Worm (Caenorhabditis elegans) whole organism, midembryonic: ENCODE results near the gene K08D8.6.

Source experiments
- T22C8.4 ChIP-seq: fragments of 200-800 bp; sonication (Bioruptor generic); IDR thresholded peaks from 2 replicates; pipeline ENCODE4 v1.3.6; 2022; ENCODE audit warnings: missing genetic modification characterization, missing compliant biosample characterization
- flt-1 ChIP-seq: fragments of 200-800 bp; sonication (Bioruptor generic); IDR thresholded peaks from 2 replicates; pipeline ENCODE4 v1.3.6; 2022; ENCODE audit warnings: missing genetic modification characterization, missing compliant biosample characterization
- klf-2 ChIP-seq: fragments of 200-800 bp; sonication (Bioruptor generic); conservative IDR thresholded peaks from 2 replicates; pipeline ENCODE4 v1.3.6; 2022; ENCODE audit warnings: missing genetic modification reagents, missing genetic modification characterization, missing compliant biosample characterization
- med-1 ChIP-seq: sonication (generic microtip); optimal IDR thresholded peaks from 2 replicates; lab custom pipeline; 2017; ENCODE audit warnings: missing genetic modification characterization, mild to moderate bottlenecking, missing compliant biosample characterization, antibody characterized with exemption, missing genetic modification reagents; ENCODE audit not compliant: insufficient read depth
- ref-1 ChIP-seq: fragments of 200-800 bp; sonication (Bioruptor generic); conservative IDR thresholded peaks from 2 replicates; pipeline ENCODE4 v1.3.6; 2022; ENCODE audit warnings: missing genetic modification reagents, missing genetic modification characterization, missing compliant biosample characterization
- ztf-23 ChIP-seq: fragments of 200-800 bp; sonication (Bioruptor generic); IDR thresholded peaks from 2 replicates; pipeline ENCODE4 v1.3.6; 2022; ENCODE audit warnings: missing genetic modification reagents, missing genetic modification characterization, missing compliant biosample characterization

DNA sequence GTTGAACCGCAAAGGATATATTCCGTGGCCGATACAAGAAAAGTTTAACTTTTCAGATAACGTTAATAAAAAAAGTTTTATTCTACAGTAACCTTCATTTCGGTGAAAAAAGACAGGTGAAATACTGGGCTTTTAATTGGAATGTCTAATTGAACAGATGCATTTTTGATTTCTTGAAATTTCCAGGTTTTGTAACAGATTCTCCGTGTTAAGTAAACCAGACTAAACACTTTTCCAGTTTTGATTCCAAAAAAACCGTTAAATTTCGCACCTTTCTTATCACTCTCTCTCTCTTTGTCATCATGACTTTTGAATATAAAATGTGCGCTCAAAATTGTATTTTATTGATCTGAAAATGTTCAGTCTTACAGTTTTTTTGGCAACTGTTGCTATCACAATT is 27.9 kb upstream of the K08D8.6 start, which contains the start of gene C32H11.3:
- TF ChIP-seq ref-1 (no peak), klf-2 (GFP tag; lab: Robert Waterston, UW) (no peak), med-1 (no peak), ztf-23 (GFP tag; lab: Robert Waterston, UW) (no peak), T22C8.4 (GFP tag; lab: Robert Waterston, UW) (no peak), flt-1 (GFP tag; lab: Robert Waterston, UW) (no peak)
